Fruit fly (Drosophila melanogaster): ENCODE measurements around the gene CG43055.

dm6 chr2L:4440881-4441737 is 30.2 kb downstream of the CG43055 start, which contains the start of gene CG15431:
- no peak for TF ChIP-seq Mio (GFP tag; optimal IDR thresholded peaks at IDR 0.05)
- TF ChIP-seq Dfd (GFP tag; optimal IDR thresholded peaks at IDR 0.05): no peak
- TF ChIP-seq OdsH (GFP tag; optimal IDR thresholded peaks at IDR 0.05): no peak
- TF ChIP-seq pan (optimal IDR thresholded peaks at IDR 0.05): no peak
- TF ChIP-seq Abd-B (GFP tag; optimal IDR thresholded peaks at IDR 0.05): no peak
- no peak for TF ChIP-seq N (GFP tag; optimal IDR thresholded peaks at IDR 0.05)
- TF ChIP-seq fru (GFP tag; optimal IDR thresholded peaks at IDR 0.05): no peak
- no peak for TF ChIP-seq brk (GFP tag; optimal IDR thresholded peaks at IDR 0.05)
- TF ChIP-seq CG9705 (GFP tag; optimal IDR thresholded peaks at IDR 0.05): no peak
- no peak for TF ChIP-seq rgr (GFP tag; optimal IDR thresholded peaks at IDR 0.05)
- TF ChIP-seq Dif (GFP tag; optimal IDR thresholded peaks at IDR 0.05; ENCODE audit: partially characterized antibody): no peak
- TF ChIP-seq br (GFP tag; optimal IDR thresholded peaks at IDR 0.05): no peak
- no peak for TF ChIP-seq Myc (optimal IDR thresholded peaks at IDR 0.05)
